Fruit fly (Drosophila melanogaster) whole organism, pupa: ENCODE results near the gene Atac3.

Experiments used
- CG10348 ChIP-seq: fragments of 200-800 bp; sonication (Bioruptor generic); IDR thresholded peaks from 2 replicates; pipeline ENCODE4 v1.3.6; 2022; ENCODE audit warnings: missing biosample characterization, missing genetic modification characterization
- CG12605 ChIP-seq: fragments of 200-800 bp; sonication (Bioruptor generic); IDR thresholded peaks from 2 replicates; pipeline ENCODE4 v1.3.6; 2022; ENCODE audit warnings: missing biosample characterization, missing genetic modification characterization
- CG13204 ChIP-seq: fragments of 200-800 bp; sonication (Bioruptor generic); optimal IDR thresholded peaks from 2 replicates; lab custom pipeline; 2018; ENCODE audit warnings: missing biosample characterization, mild to moderate bottlenecking, missing genetic modification characterization, moderate library complexity
- CG14655 ChIP-seq: fragments of 200-800 bp; sonication (Bioruptor generic); optimal IDR thresholded peaks from 3 replicates; lab custom pipeline; 2017; ENCODE audit warnings: mild to moderate bottlenecking, missing biosample characterization, missing genetic modification reagents, missing genetic modification characterization
- CG15710 ChIP-seq: fragments of 200-800 bp; sonication (Bioruptor generic); optimal IDR thresholded peaks from 2 replicates; lab custom pipeline; 2018; ENCODE audit warnings: missing biosample characterization, mild to moderate bottlenecking, missing genetic modification characterization, moderate library complexity
- CG17806 ChIP-seq: fragments of 200-800 bp; sonication (Bioruptor generic); optimal IDR thresholded peaks from 2 replicates; lab custom pipeline; 2018; ENCODE audit warnings: missing biosample characterization, mild to moderate bottlenecking, missing genetic modification characterization, moderate library complexity
- CG32121 ChIP-seq: fragments of 200-800 bp; sonication (Bioruptor generic); IDR thresholded peaks from 2 replicates; pipeline ENCODE4 v1.3.6; 2022; ENCODE audit warnings: missing biosample characterization, missing genetic modification characterization
- CG34367 ChIP-seq: fragments of 200-800 bp; sonication (Bioruptor generic); optimal IDR thresholded peaks from 2 replicates; lab custom pipeline; 2018; ENCODE audit warnings: missing biosample characterization, mild to moderate bottlenecking, missing genetic modification characterization
- CG4496 ChIP-seq: fragments of 200-800 bp; sonication (Bioruptor generic); IDR thresholded peaks from 3 replicates; pipeline ENCODE4 v1.3.6; 2022; ENCODE audit warnings: missing biosample characterization, missing genetic modification characterization
- CG8159 ChIP-seq: fragments of 200-800 bp; sonication (Bioruptor generic); optimal IDR thresholded peaks from 3 replicates; lab custom pipeline; 2018; ENCODE audit warnings: missing biosample characterization, mild to moderate bottlenecking, missing genetic modification characterization, moderate library complexity
- CG8301 ChIP-seq: fragments of 200-800 bp; sonication (Bioruptor generic); optimal IDR thresholded peaks from 2 replicates; lab custom pipeline; 2018; ENCODE audit warnings: missing biosample characterization, mild to moderate bottlenecking, missing genetic modification characterization
- CG9948 ChIP-seq: fragments of 200-800 bp; sonication (Bioruptor generic); optimal IDR thresholded peaks from 2 replicates; lab custom pipeline; 2018; ENCODE audit warnings: missing biosample characterization, mild to moderate bottlenecking, missing genetic modification characterization, moderate library complexity
- D1 ChIP-seq: fragments of 200-800 bp; sonication (Bioruptor generic); optimal IDR thresholded peaks from 2 replicates; lab custom pipeline; 2018; ENCODE audit warnings: missing biosample characterization, mild to moderate bottlenecking, missing genetic modification characterization, moderate library complexity
- EcR ChIP-seq: fragments of 200-800 bp; sonication (Bioruptor generic); optimal IDR thresholded peaks from 3 replicates; lab custom pipeline; 2019; ENCODE audit warnings: missing biosample characterization, missing genetic modification characterization, mild to moderate bottlenecking, moderate library complexity, missing genetic modification reagents
- Ets98B ChIP-seq: fragments of 200-800 bp; sonication (Bioruptor generic); IDR thresholded peaks from 2 replicates; pipeline ENCODE4 v1.3.6; 2022; ENCODE audit warnings: missing biosample characterization, missing genetic modification characterization
- Pif1A ChIP-seq: fragments of 200-800 bp; sonication (Bioruptor generic); optimal IDR thresholded peaks from 3 replicates; lab custom pipeline; 2016; ENCODE audit warnings: missing biosample characterization, missing genetic modification characterization
- Pif1B ChIP-seq: fragments of 200-800 bp; sonication (Bioruptor generic); optimal IDR thresholded peaks from 3 replicates; lab custom pipeline; 2016; ENCODE audit warnings: missing biosample characterization, missing genetic modification characterization
- Snoo ChIP-seq: fragments of 200-800 bp; sonication (Bioruptor generic); optimal IDR thresholded peaks from 3 replicates; lab custom pipeline; 2017; ENCODE audit warnings: missing biosample characterization, mild to moderate bottlenecking, missing genetic modification characterization, inconsistent platforms
- fd96Ca ChIP-seq: fragments of 200-800 bp; sonication (Bioruptor generic); IDR thresholded peaks from 3 replicates; pipeline ENCODE4 v1.3.6; 2022; ENCODE audit warnings: missing biosample characterization, missing genetic modification characterization
- gl ChIP-seq: fragments of 200-800 bp; sonication (Bioruptor generic); optimal IDR thresholded peaks from 2 replicates; lab custom pipeline; 2018; ENCODE audit warnings: missing biosample characterization, mild to moderate bottlenecking, missing genetic modification characterization
- rn ChIP-seq: fragments of 200-800 bp; sonication (Bioruptor generic); IDR thresholded peaks from 2 replicates; pipeline ENCODE4 v1.3.6; 2022; ENCODE audit warnings: missing biosample characterization, missing genetic modification characterization

The Atac3 gene

DNA sequence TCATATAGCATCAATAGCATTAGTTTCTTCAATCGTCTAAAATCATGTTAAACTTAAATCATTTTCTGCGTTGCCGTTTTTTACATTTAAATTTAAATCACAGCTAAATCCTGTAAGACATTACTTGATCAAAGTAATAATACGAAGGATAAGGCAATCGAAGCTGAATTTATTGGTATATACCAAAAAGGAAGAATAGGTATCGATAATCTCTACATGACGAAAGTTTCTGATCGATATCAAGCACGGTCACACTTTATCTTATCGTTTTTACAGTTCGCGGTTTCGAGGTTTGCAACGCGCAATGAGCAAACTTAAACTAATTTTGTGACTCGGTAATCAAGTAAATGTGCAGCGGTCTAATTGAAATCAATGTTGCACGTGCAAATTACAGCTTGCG, at the start of gene Atac3, which contains the start of gene Ptpmeg:
Atac3 (minus strand) TSS at position 160 of the 400 bp plus-strand sequence.
Ptpmeg (plus strand) TSS at position 265 of the 400 bp plus-strand sequence.
- no peak for TF ChIP-seq CG13204
- no peak for TF ChIP-seq fd96Ca (GFP tag; lab: Robert Waterston, UW)

DNA sequence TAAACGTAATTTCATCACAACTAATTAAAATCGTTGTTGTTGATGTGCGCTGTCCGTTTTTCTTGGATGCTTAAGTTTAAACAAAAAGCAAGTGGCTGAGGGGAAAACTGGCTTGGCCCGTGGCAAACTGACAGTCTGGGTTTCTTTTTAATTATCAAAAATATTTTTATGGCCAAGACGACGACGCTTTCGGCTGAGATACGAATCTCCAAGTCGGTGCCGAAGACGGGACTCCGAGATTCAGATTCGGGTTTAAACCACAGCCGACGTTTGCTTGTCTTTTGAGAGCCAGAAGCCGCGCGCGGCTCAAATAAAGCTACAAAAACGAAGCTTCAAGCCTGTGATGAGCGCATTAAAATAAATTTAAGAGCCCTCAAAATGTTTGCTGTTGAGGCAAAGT, 47.9 kb upstream of the Atac3 start:
- no peak for TF ChIP-seq D1 (tag; lab: Kevin White, UChicago)
- no peak for TF ChIP-seq CG13204
- TF ChIP-seq CG8301 (tag; lab: Kevin White, UChicago), result no peak
- no peak for TF ChIP-seq EcR (GFP tag; lab: Kevin White, UChicago)
- no peak for TF ChIP-seq CG10348 (GFP tag; lab: Robert Waterston, UW)
- no peak for TF ChIP-seq rn (GFP tag; lab: Robert Waterston, UW)
- TF ChIP-seq Pif1B, result no peak
- TF ChIP-seq Snoo (tag; lab: Kevin White, UChicago), result no peak
- TF ChIP-seq CG17806 (tag; lab: Kevin White, UChicago), result no peak
- TF ChIP-seq Pif1A (GFP tag; lab: Kevin White, UChicago), result no peak
- no peak for TF ChIP-seq CG4496 (GFP tag; lab: Robert Waterston, UW)

DNA sequence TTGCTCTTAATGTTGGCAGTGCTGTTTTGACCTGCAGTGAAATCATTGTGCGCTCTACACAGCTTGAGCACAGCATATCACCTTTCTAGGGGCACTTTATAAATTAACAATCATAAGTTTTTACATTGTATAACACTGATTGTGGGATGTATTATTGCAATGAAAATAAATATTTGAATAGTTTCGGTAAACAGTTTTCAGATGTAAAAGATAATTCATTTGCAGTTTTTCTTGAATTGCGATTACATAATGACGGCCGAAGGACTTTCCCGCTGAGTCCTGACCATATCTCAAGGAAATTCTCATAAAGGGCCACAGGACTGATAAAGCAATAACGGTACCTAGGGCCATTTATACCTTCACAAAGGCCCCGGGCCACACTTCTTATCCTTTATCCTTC, 46.8 kb upstream of the Atac3 start:
- TF ChIP-seq CG4496 (GFP tag; lab: Robert Waterston, UW) (no peak), CG14655 (GFP tag; lab: Kevin White, UChicago) (no peak), CG8301 (tag; lab: Kevin White, UChicago) (no peak), Snoo (tag; lab: Kevin White, UChicago) (no peak), Pif1A (GFP tag; lab: Kevin White, UChicago) (no peak), CG13204 (no peak), CG34367 (tag; lab: Kevin White, UChicago) (no peak), CG10348 (GFP tag; lab: Robert Waterston, UW) (no peak), CG32121 (GFP tag; lab: Robert Waterston, UW) (no peak), EcR (GFP tag; lab: Kevin White, UChicago) (no peak), CG8159 (tag; lab: Kevin White, UChicago) (no peak), rn (GFP tag; lab: Robert Waterston, UW) (no peak), CG15710 (tag; lab: Kevin White, UChicago) (no peak), CG12605 (no peak), Ets98B (GFP tag; lab: Robert Waterston, UW) (no peak), CG9948 (no peak), Pif1B (no peak), fd96Ca (GFP tag; lab: Robert Waterston, UW) (no peak), CG17806 (tag; lab: Kevin White, UChicago) (no peak), D1 (tag; lab: Kevin White, UChicago) (no peak)

DNA sequence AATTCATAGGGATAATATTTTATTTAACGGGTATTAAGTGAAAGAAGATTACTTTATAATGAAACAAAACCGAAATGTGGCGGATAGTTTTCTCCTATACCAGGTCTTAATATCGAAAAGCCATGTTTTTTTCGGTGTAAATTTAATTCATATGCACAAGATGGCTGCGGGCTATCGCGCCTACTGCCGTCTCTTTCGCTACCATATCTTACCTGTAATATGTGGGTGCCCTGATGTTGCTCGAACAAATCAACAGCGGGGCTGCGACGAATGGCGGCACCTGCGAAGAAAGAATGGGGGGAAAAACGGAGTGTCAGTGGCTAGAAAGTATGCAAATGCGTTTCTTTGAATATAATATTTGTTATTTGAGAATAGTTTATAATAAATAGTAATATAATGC, 43.4 kb upstream of the Atac3 start:
- no peak for TF ChIP-seq Pif1B
- TF ChIP-seq EcR (GFP tag; lab: Kevin White, UChicago), result no peak
- TF ChIP-seq CG13204, result no peak
- no peak for TF ChIP-seq gl (tag; lab: Kevin White, UChicago)
- TF ChIP-seq CG17806 (tag; lab: Kevin White, UChicago), result no peak
- no peak for TF ChIP-seq Ets98B (GFP tag; lab: Robert Waterston, UW)
- no peak for TF ChIP-seq CG8159 (tag; lab: Kevin White, UChicago)
- no peak for TF ChIP-seq Snoo (tag; lab: Kevin White, UChicago)
- TF ChIP-seq CG8301 (tag; lab: Kevin White, UChicago), result no peak
- TF ChIP-seq Pif1A (GFP tag; lab: Kevin White, UChicago), result no peak
- no peak for TF ChIP-seq CG34367 (tag; lab: Kevin White, UChicago)
- TF ChIP-seq fd96Ca (GFP tag; lab: Robert Waterston, UW), result no peak
- TF ChIP-seq CG15710 (tag; lab: Kevin White, UChicago), result no peak
- TF ChIP-seq rn (GFP tag; lab: Robert Waterston, UW), result no peak
- TF ChIP-seq D1 (tag; lab: Kevin White, UChicago), result no peak

DNA sequence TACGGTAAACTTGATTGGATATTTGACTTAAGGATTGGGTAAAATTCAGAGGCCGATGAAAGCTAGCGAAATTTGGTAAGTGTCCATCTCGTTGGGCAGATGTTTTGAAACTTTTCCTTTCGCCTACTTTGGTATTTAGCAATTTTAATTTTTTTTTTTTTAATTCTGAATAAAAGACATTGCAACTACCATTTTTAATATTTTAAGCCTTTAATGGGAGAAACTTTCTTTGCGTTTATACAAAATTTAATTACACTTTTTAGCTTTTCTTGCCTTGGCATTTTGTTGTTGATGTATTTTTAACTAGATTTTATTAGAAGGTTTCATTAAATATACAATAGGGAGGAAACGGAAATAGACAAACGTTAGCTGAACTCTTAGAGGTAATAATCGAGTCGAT, 38.5 kb upstream of the Atac3 start, which contains the start of gene CG13884:
CG13884 (minus strand) TSS at position 101 of the 400 bp plus-strand sequence.
- no peak for TF ChIP-seq EcR (GFP tag; lab: Kevin White, UChicago)
- TF ChIP-seq CG8159 (tag; lab: Kevin White, UChicago), result no peak
- TF ChIP-seq Pif1B, result no peak
- TF ChIP-seq CG13204, result no peak
- no peak for TF ChIP-seq Ets98B (GFP tag; lab: Robert Waterston, UW)
- TF ChIP-seq CG8301 (tag; lab: Kevin White, UChicago), result no peak
- no peak for TF ChIP-seq CG4496 (GFP tag; lab: Robert Waterston, UW)
- no peak for TF ChIP-seq CG12605
- no peak for TF ChIP-seq fd96Ca (GFP tag; lab: Robert Waterston, UW)
- TF ChIP-seq CG34367 (tag; lab: Kevin White, UChicago), result no peak
- no peak for TF ChIP-seq CG32121 (GFP tag; lab: Robert Waterston, UW)
- TF ChIP-seq CG9948, result no peak
- TF ChIP-seq Snoo (tag; lab: Kevin White, UChicago), result no peak
- TF ChIP-seq CG10348 (GFP tag; lab: Robert Waterston, UW), result no peak
- no peak for TF ChIP-seq CG15710 (tag; lab: Kevin White, UChicago)
- no peak for TF ChIP-seq gl (tag; lab: Kevin White, UChicago)

DNA sequence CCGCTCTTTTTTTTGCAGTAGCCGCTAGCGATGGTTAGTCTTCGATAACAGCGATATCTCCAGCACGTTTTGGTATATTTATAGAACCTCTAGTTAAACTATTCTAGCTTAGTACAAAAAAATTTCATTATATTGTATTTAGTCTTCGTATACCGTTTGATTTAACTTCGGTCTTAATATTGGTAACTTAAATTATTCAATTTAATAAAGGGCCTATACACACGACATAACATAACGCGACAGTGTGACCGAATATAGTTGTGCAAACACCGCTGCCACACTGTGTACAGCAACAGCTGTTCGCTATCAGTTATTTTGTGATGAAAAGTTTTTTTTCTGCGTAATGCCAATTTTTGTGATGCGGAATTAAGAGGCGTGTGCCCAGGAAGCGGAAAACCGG, 33.4 kb upstream of the Atac3 start, which contains the start of the genes Cdc5 and CG1233:
Cdc5 (minus strand) TSS at position 183 of the 400 bp plus-strand sequence.
CG1233 (plus strand) TSS at position 272 of the 400 bp plus-strand sequence.
- TF ChIP-seq Pif1B, result no peak
- peak; percentile 27; the same call in 1 of the 2 replicates for TF ChIP-seq CG32121 (GFP tag; lab: Robert Waterston, UW)
